Fruit fly (Drosophila melanogaster): Measurements from ENCODE around the gene lawc.

lawc gene

dm6 chrX:8416956-8417355 lies 5.5 kb upstream of the lawc start:
- TF ChIP-seq psq (optimal IDR thresholded peaks at IDR 0.05) = no peak
- no peak for TF ChIP-seq Myc (optimal IDR thresholded peaks at IDR 0.05)
- TF ChIP-seq insv (optimal IDR thresholded peaks at IDR 0.05) = no peak
- no peak for TF ChIP-seq ttk (optimal IDR thresholded peaks at IDR 0.05)
- no peak for TF ChIP-seq h (optimal IDR thresholded peaks at IDR 0.05)
- TF ChIP-seq Sin3A (optimal IDR thresholded peaks at IDR 0.05) = no peak

- TF ChIP-seq h (optimal IDR thresholded peaks at IDR 0.05) (no peak), Sin3A (optimal IDR thresholded peaks at IDR 0.05) (no peak), ttk (optimal IDR thresholded peaks at IDR 0.05) (no peak), Myc (optimal IDR thresholded peaks at IDR 0.05) (no peak), insv (optimal IDR thresholded peaks at IDR 0.05) (no peak), psq (optimal IDR thresholded peaks at IDR 0.05) (no peak)
These were observed 4.8 kb upstream of the lawc start for dm6 chrX:8416209-8416608.

- TF ChIP-seq Sin3A (optimal IDR thresholded peaks at IDR 0.05) (no peak), h (optimal IDR thresholded peaks at IDR 0.05) (no peak), psq (optimal IDR thresholded peaks at IDR 0.05) (no peak)
These were observed 4.1 kb upstream of the lawc start for dm6 chrX:8415605-8416004.

DNA sequence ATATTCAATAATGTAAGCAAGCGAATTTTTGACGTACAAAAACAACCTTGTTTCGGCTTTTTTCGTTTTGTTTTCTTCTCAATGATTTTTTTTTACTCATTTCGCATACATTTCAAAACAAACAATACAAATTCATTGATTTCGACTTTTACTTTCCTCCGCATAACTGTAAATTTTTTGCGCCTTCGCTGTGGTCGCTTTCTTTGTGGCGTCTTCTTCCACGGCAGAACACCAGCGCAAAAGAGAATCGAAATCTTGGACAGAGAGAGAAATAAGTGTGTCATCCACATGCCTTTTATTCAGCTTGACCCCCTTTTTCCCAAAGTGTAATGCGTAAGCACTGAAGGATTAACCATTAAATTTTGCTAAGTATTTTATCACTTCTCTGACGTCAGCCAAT lies 2.9 kb upstream of the lawc start:
- TF ChIP-seq Sin3A (optimal IDR thresholded peaks at IDR 0.05) (no peak), psq (optimal IDR thresholded peaks at IDR 0.05) (no peak), h (optimal IDR thresholded peaks at IDR 0.05) (no peak), insv (optimal IDR thresholded peaks at IDR 0.05) (no peak), Myc (optimal IDR thresholded peaks at IDR 0.05) (no peak), ttk (optimal IDR thresholded peaks at IDR 0.05) (no peak)

- TF ChIP-seq Sin3A (optimal IDR thresholded peaks at IDR 0.05) (no peak), psq (optimal IDR thresholded peaks at IDR 0.05) (no peak), insv (optimal IDR thresholded peaks at IDR 0.05) (no peak), ttk (optimal IDR thresholded peaks at IDR 0.05) (no peak), h (optimal IDR thresholded peaks at IDR 0.05) (no peak), Myc (optimal IDR thresholded peaks at IDR 0.05) (no peak)
These were observed 2.2 kb upstream of the lawc start for dm6 chrX:8413513-8414113.

dm6 chrX:8412197-8413160 lies 1.0 kb upstream of the lawc start:
- TF ChIP-seq ttk (optimal IDR thresholded peaks at IDR 0.05) (no peak), psq (optimal IDR thresholded peaks at IDR 0.05) (no peak), h (optimal IDR thresholded peaks at IDR 0.05) (no peak), insv (optimal IDR thresholded peaks at IDR 0.05) (no peak), Sin3A (optimal IDR thresholded peaks at IDR 0.05) (no peak), Myc (optimal IDR thresholded peaks at IDR 0.05) (no peak)

DNA sequence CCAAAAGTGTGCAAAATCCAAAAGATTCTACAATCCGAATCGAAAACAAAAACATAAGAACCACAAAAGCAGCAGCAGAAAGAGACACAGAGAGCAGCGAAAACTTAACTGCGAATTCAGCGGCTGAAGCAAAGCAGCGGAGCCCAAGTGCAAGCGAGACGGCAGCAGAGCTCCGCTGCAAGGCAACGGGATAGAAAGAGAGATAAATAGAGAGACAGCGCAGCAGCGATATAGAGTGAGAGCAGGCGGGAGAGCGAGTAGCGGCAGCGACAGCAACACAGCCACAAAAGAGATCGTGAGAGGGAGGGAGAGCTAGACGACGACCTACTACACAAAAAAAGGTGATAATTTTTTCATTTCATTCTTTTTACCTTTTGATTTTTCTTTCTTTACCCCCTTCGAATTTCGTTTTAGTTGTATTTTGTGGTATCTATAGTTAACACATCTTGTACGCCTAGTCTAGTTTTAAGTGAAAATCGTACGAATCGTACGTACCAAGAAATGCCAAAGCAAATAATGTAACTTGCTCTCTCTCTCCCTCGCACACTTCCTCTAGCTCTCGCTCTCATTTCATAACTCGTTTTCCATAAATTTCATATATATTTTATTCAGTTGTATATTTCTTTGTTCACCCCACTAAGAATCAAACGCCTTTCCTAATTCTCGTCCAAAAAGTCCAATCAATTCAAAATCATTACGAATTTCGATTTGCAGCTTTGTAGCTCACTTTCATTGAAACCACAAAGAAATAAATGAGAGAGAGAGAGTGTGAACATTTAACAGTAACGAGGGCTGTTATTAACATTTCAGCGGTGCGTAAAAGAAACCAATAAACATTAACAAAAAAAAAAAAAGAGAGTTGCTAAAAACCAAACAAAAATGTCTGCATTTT lies 863 bp downstream of the lawc start:
- TF ChIP-seq insv (optimal IDR thresholded peaks at IDR 0.05) (no peak), Myc (optimal IDR thresholded peaks at IDR 0.05) (no peak), Sin3A (optimal IDR thresholded peaks at IDR 0.05) (no peak), h (optimal IDR thresholded peaks at IDR 0.05) (no peak), psq (optimal IDR thresholded peaks at IDR 0.05) (no peak), ttk (optimal IDR thresholded peaks at IDR 0.05) (no peak)

dm6 chrX:8409793-8410192 lies 1.7 kb downstream of the lawc start:
- TF ChIP-seq Myc (optimal IDR thresholded peaks at IDR 0.05) (no peak), h (optimal IDR thresholded peaks at IDR 0.05) (no peak), insv (optimal IDR thresholded peaks at IDR 0.05) (no peak), psq (optimal IDR thresholded peaks at IDR 0.05) (no peak), Sin3A (optimal IDR thresholded peaks at IDR 0.05) (no peak), ttk (optimal IDR thresholded peaks at IDR 0.05) (no peak)

- no peak for TF ChIP-seq Sin3A (optimal IDR thresholded peaks at IDR 0.05)
- TF ChIP-seq insv (optimal IDR thresholded peaks at IDR 0.05) = no peak
- TF ChIP-seq ttk (optimal IDR thresholded peaks at IDR 0.05) = no peak
- TF ChIP-seq psq (optimal IDR thresholded peaks at IDR 0.05) = no peak
- no peak for TF ChIP-seq h (optimal IDR thresholded peaks at IDR 0.05)
- no peak for TF ChIP-seq Myc (optimal IDR thresholded peaks at IDR 0.05)
These were observed 2.4 kb downstream of the lawc start, which contains the start of gene Trf2 for dm6 chrX:8408971-8409455. Gene Trf2 (plus strand): TSS chrX:8409272.

DNA sequence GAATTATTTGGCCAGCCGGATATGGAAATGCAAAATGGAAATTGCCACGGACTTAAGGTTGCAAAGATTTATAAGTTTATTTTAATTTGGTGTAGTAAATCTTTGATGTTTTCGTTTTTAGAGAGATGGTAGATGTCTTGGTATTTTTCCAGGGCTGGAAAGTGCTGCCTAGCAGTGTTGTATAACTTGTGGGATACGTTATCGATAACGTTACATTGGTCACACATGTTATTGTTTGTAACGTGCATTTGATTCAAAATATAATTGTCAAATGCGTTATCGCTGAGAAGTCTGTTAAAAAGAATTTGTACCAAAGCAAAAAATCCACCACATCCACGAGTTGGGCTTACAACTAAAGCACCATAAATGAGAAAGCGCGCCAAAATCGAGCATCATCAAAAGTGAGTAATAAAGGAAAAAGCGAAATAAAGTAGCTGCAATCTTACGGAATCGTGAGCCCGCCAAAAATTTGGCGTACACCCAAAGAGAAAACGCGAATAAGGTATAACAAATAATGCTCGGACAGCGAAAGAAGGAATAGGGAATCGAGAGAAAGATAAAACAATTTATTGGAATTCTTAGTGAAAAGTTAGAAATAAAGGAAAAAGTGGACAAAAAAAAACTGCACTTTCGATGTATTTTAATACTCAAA lies 4.2 kb downstream of the lawc start, which contains the start of gene PIG-T:
PIG-T (minus strand) TSS at position 140 of the 652 bp plus-strand sequence.
- TF ChIP-seq ttk (optimal IDR thresholded peaks at IDR 0.05) (no peak), Sin3A (optimal IDR thresholded peaks at IDR 0.05) (no peak), h (optimal IDR thresholded peaks at IDR 0.05) (no peak), Myc (optimal IDR thresholded peaks at IDR 0.05) (no peak), insv (optimal IDR thresholded peaks at IDR 0.05) (no peak)

DNA sequence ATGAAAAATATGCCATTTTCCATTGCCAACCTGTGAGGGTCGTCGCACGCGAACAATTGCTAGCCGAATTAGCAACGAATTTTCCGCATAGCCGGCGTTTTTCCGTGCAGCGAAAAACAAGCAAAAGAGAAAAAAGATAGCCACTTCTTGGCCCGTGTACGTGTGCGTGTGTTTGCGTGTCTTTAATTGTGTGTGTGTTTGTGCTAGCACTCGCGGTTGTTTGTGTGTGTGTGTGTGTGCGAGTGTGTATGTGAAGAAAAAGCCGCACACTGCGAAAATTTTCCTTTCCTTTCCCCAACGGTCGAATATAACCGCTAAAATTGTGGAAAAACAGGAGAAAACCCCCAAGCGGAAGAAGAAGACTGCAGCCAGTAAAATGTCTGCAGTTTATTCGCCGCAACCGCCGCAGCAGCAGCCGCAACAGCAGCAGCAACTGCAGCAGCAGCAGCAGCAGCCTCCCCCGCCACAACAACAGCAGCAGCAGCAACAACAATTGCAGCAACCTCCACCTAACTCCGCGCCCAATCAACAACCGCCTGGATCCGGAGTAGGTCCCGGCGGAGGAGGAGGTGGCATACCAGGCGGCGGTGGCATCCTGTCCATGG lies 12.3 kb downstream of the lawc start:
- TF ChIP-seq insv (optimal IDR thresholded peaks at IDR 0.05) (no peak), Myc (optimal IDR thresholded peaks at IDR 0.05) (no peak)
